Worm (Caenorhabditis elegans): ENCODE data around the gene ttr-7.

ttr-7 gene

ce11 chrIII:599279-599678 lies 6.5 kb upstream of the ttr-7 start:
- TF ChIP-seq elt-2 (tag; optimal IDR thresholded peaks at IDR 0.05) (no peak), che-1 (tag; optimal IDR thresholded peaks at IDR 0.05) (no peak), unc-86 (tag; optimal IDR thresholded peaks at IDR 0.05) (no peak), sdc-2 (tag; optimal IDR thresholded peaks at IDR 0.05) (no peak), zip-5 (tag; optimal IDR thresholded peaks at IDR 0.05) (no peak), nfya-1 (tag; optimal IDR thresholded peaks at IDR 0.05) (no peak), pat-9 (tag; optimal IDR thresholded peaks at IDR 0.05) (no peak), nhr-11 (tag; optimal IDR thresholded peaks at IDR 0.05) (no peak), pax-1 (tag; optimal IDR thresholded peaks at IDR 0.05) (no peak), ahr-1 (tag; optimal IDR thresholded peaks at IDR 0.05) (no peak), ttx-3 (tag; optimal IDR thresholded peaks at IDR 0.05) (no peak), mec-3 (tag; optimal IDR thresholded peaks at IDR 0.05; ENCODE audit: borderline replicate concordance) (no peak), ets-4 (tag; optimal IDR thresholded peaks at IDR 0.05) (no peak), hlh-6 (tag; optimal IDR thresholded peaks at IDR 0.05) (no peak), nhr-232 (tag; optimal IDR thresholded peaks at IDR 0.05) (no peak)

- TF ChIP-seq nhr-11 (tag; optimal IDR thresholded peaks at IDR 0.05) = no peak
- no peak for TF ChIP-seq F13H6.1 (tag; optimal IDR thresholded peaks at IDR 0.05)
- no peak for TF ChIP-seq T23F11.4 (GFP tag; optimal IDR thresholded peaks at IDR 0.05)
- no peak for TF ChIP-seq pqm-1 (tag; optimal IDR thresholded peaks at IDR 0.05)
- TF ChIP-seq elt-2 (tag; optimal IDR thresholded peaks at IDR 0.05) = peak; percentile 55
- no peak for TF ChIP-seq eyg-1 (tag; optimal IDR thresholded peaks at IDR 0.05)
- no peak for TF ChIP-seq pha-4 (tag; optimal IDR thresholded peaks at IDR 0.05)
- no peak for TF ChIP-seq ceh-45 (GFP tag; IDR thresholded peaks at IDR 0.05)
These were observed 5.4 kb upstream of the ttr-7 start, which contains the start of gene lec-6 for ce11 chrIII:600316-600932. Gene lec-6 (minus strand): TSS chrIII:600366.

ce11 chrIII:609549-609948 lies 3.7 kb downstream of the ttr-7 start, which contains the start of gene best-17:
Gene best-17 (minus strand): TSS chrIII:609649.
- no peak for TF ChIP-seq dmd-4 (tag; optimal IDR thresholded peaks at IDR 0.05; ENCODE audit: borderline replicate concordance)
- TF ChIP-seq ama-1 (optimal IDR thresholded peaks at IDR 0.05) = no peak
- no peak for TF ChIP-seq ceh-30 (tag; optimal IDR thresholded peaks at IDR 0.05)
- no peak for TF ChIP-seq hlh-8 (tag; optimal IDR thresholded peaks at IDR 0.05)
- no peak for TF ChIP-seq F13H6.1 (tag; optimal IDR thresholded peaks at IDR 0.05)
- no peak for TF ChIP-seq rnt-1 (tag; optimal IDR thresholded peaks at IDR 0.05)

- no peak for TF ChIP-seq dmd-4 (tag; optimal IDR thresholded peaks at IDR 0.05; ENCODE audit: borderline replicate concordance)
- TF ChIP-seq nhr-11 (tag; optimal IDR thresholded peaks at IDR 0.05) = no peak
- no peak for TF ChIP-seq lim-6 (tag; optimal IDR thresholded peaks at IDR 0.05)
- TF ChIP-seq che-1 (tag; optimal IDR thresholded peaks at IDR 0.05) = no peak
- TF ChIP-seq hlh-13 (GFP tag; optimal IDR thresholded peaks at IDR 0.05) = no peak
- no peak for TF ChIP-seq unc-86 (tag; optimal IDR thresholded peaks at IDR 0.05)
- TF ChIP-seq unc-42 (tag; optimal IDR thresholded peaks at IDR 0.05) = peak; percentile 96
These were observed 6.1 kb downstream of the ttr-7 start for ce11 chrIII:611900-612299.

- TF ChIP-seq zip-5 (tag; optimal IDR thresholded peaks at IDR 0.05) (no peak), unc-42 (tag; optimal IDR thresholded peaks at IDR 0.05) (peak; percentile 77)
These were observed 7.0 kb downstream of the ttr-7 start for ce11 chrIII:612759-613158.

ce11 chrIII:614447-614846 lies 8.6 kb downstream of the ttr-7 start, which contains the start of gene T19C3.3:
Gene T19C3.3 (minus strand): TSS chrIII:614547.
- TF ChIP-seq unc-42 (tag; optimal IDR thresholded peaks at IDR 0.05) (peak; percentile 10), fkh-10 (GFP tag; optimal IDR thresholded peaks at IDR 0.05) (no peak)

ce11 chrIII:617467-617866 lies 11.7 kb downstream of the ttr-7 start, which contains the start of gene T19C3.2:
Gene T19C3.2 (minus strand): TSS chrIII:617567.
- TF ChIP-seq T23F11.4 (GFP tag; optimal IDR thresholded peaks at IDR 0.05) (no peak), nhr-11 (tag; optimal IDR thresholded peaks at IDR 0.05) (no peak), pqm-1 (tag; optimal IDR thresholded peaks at IDR 0.05) (no peak), zip-5 (tag; optimal IDR thresholded peaks at IDR 0.05) (no peak), madf-2 (tag; optimal IDR thresholded peaks at IDR 0.05) (no peak), unc-86 (tag; optimal IDR thresholded peaks at IDR 0.05) (no peak), elt-2 (tag; optimal IDR thresholded peaks at IDR 0.05) (no peak), fkh-6 (tag; optimal IDR thresholded peaks at IDR 0.05) (no peak), C08G9.2 (tag; optimal IDR thresholded peaks at IDR 0.05) (no peak), dmd-4 (tag; optimal IDR thresholded peaks at IDR 0.05; ENCODE audit: borderline replicate concordance) (no peak), ttx-3 (tag; optimal IDR thresholded peaks at IDR 0.05) (no peak), K09A11.1 (tag; optimal IDR thresholded peaks at IDR 0.05; ENCODE audit: insufficient read depth) (no peak), pros-1 (tag; optimal IDR thresholded peaks at IDR 0.05) (no peak)
